Worm (Caenorhabditis elegans) whole organism, L3 larva: ENCODE measurements around the gene idpa-2.

ENCODE experiments used
- R02D3.7 ChIP-seq: fragments of 150-350 bp; optimal IDR thresholded peaks from 2 replicates; lab custom pipeline; 2014; ENCODE audit warnings: missing biosample characterization, missing genetic modification characterization
- ama-1 ChIP-seq: fragments of 150-350 bp; optimal IDR thresholded peaks from 2 replicates; lab custom pipeline; 2018
- ceh-16 ChIP-seq: sonication (generic microtip); optimal IDR thresholded peaks from 2 replicates; lab custom pipeline; 2017; ENCODE audit warnings: missing biosample characterization, missing genetic modification characterization
- ceh-28 ChIP-seq: fragments of 150-350 bp; optimal IDR thresholded peaks from 2 replicates; lab custom pipeline; 2014; ENCODE audit warnings: missing biosample characterization, missing genetic modification reagents, missing genetic modification characterization
- ceh-82 ChIP-seq: fragments of 150-350 bp; optimal IDR thresholded peaks from 2 replicates; lab custom pipeline; 2014; ENCODE audit warnings: missing biosample characterization, missing genetic modification characterization
- ceh-9 ChIP-seq: sonication (generic microtip); optimal IDR thresholded peaks from 2 replicates; lab custom pipeline; 2018; ENCODE audit warnings: missing biosample characterization, missing genetic modification characterization
- daf-12 ChIP-seq: fragments of 150-350 bp; optimal IDR thresholded peaks from 2 replicates; lab custom pipeline; 2014; ENCODE audit warnings: missing biosample characterization, missing genetic modification reagents, missing genetic modification characterization
- egl-27 ChIP-seq: sonication (generic microtip); optimal IDR thresholded peaks from 4 replicates; lab custom pipeline; 2017; ENCODE audit warnings: missing biosample characterization, missing genetic modification reagents, missing genetic modification characterization
- elt-2 ChIP-seq: sonication (generic microtip); optimal IDR thresholded peaks from 2 replicates; lab custom pipeline; 2016; ENCODE audit warnings: missing genetic modification reagents, mild to moderate bottlenecking, missing genetic modification characterization, missing compliant biosample characterization
- elt-3 ChIP-seq, 3 experiments: fragments of 150-350 bp in 1 of 3; sonication (generic microtip) in 2 of 3; optimal IDR thresholded peaks; 2 replicates in 2 of 3; 4 replicates in 1 of 3; lab custom pipeline; 2014 to 2017; ENCODE audit warnings: missing biosample characterization in 3 of 3, missing genetic modification characterization in 3 of 3
- eor-1 ChIP-seq, 2 experiments: fragments of 150-350 bp; optimal IDR thresholded peaks; 2 replicates each; lab custom pipeline; 2014 to 2018; ENCODE audit warnings: missing biosample characterization in 2 of 2, missing genetic modification characterization in 2 of 2
- fkh-10 ChIP-seq: sonication (generic microtip); optimal IDR thresholded peaks from 2 replicates; lab custom pipeline; 2017; ENCODE audit warnings: missing biosample characterization, missing genetic modification reagents, missing genetic modification characterization
- fos-1 ChIP-seq: fragments of 150-350 bp; optimal IDR thresholded peaks from 2 replicates; lab custom pipeline; 2014; ENCODE audit warnings: missing biosample characterization, missing genetic modification characterization
- hmg-11 ChIP-seq: sonication (generic microtip); optimal IDR thresholded peaks from 2 replicates; lab custom pipeline; 2016; ENCODE audit warnings: missing genetic modification characterization, missing compliant biosample characterization
- lin-15B ChIP-seq: fragments of 150-350 bp; optimal IDR thresholded peaks from 2 replicates; lab custom pipeline; 2014; ENCODE audit warnings: missing biosample characterization, missing genetic modification characterization
- lin-39 ChIP-seq: fragments of 150-350 bp; optimal IDR thresholded peaks from 2 replicates; lab custom pipeline; 2018; ENCODE audit warnings: missing biosample characterization, missing genetic modification reagents, missing genetic modification characterization
- lsy-12 ChIP-seq: sonication (generic microtip); optimal IDR thresholded peaks from 2 replicates; lab custom pipeline; 2016; ENCODE audit warnings: mild to moderate bottlenecking, missing genetic modification characterization, missing compliant biosample characterization
- mdl-1 ChIP-seq: fragments of 150-350 bp; optimal IDR thresholded peaks from 2 replicates; lab custom pipeline; 2014; ENCODE audit warnings: missing biosample characterization, missing genetic modification characterization
- mml-1 ChIP-seq: fragments of 150-350 bp; sonication (generic microtip); optimal IDR thresholded peaks from 3 replicates; lab custom pipeline; 2014; ENCODE audit warnings: missing biosample characterization, missing genetic modification characterization
- nfya-1 ChIP-seq: sonication (generic microtip); optimal IDR thresholded peaks from 2 replicates; lab custom pipeline; 2017; ENCODE audit warnings: missing genetic modification characterization, mild to moderate bottlenecking, missing compliant biosample characterization, antibody characterized with exemption, moderate library complexity; ENCODE audit not compliant: insufficient read depth
- nhr-12 ChIP-seq: fragments of 150-350 bp; optimal IDR thresholded peaks from 2 replicates; lab custom pipeline; 2014; ENCODE audit warnings: missing biosample characterization, missing genetic modification characterization
- nhr-23 ChIP-seq: fragments of 150-350 bp; optimal IDR thresholded peaks from 2 replicates; lab custom pipeline; 2014; ENCODE audit warnings: missing biosample characterization, missing genetic modification reagents, missing genetic modification characterization
- nhr-237 ChIP-seq: fragments of 150-350 bp; optimal IDR thresholded peaks from 2 replicates; lab custom pipeline; 2014; ENCODE audit warnings: missing biosample characterization, missing genetic modification characterization
- nhr-25 ChIP-seq: sonication (generic microtip); optimal IDR thresholded peaks from 2 replicates; lab custom pipeline; 2017; ENCODE audit warnings: missing biosample characterization, missing genetic modification characterization
- nhr-28 ChIP-seq: fragments of 150-350 bp; optimal IDR thresholded peaks from 2 replicates; lab custom pipeline; 2014; ENCODE audit warnings: missing biosample characterization, missing genetic modification characterization
- nhr-43 ChIP-seq: sonication (generic microtip); optimal IDR thresholded peaks from 2 replicates; lab custom pipeline; 2016; ENCODE audit warnings: mild to moderate bottlenecking, missing genetic modification characterization, missing compliant biosample characterization; ENCODE audit not compliant: poor library complexity, severe bottlenecking
- nhr-67 ChIP-seq: fragments of 150-350 bp; optimal IDR thresholded peaks from 2 replicates; lab custom pipeline; 2014; ENCODE audit warnings: missing biosample characterization, missing genetic modification characterization
- nhr-77 ChIP-seq: fragments of 150-350 bp; optimal IDR thresholded peaks from 2 replicates; lab custom pipeline; 2014; ENCODE audit warnings: missing biosample characterization, missing genetic modification characterization
- pqm-1 ChIP-seq: fragments of 150-350 bp; optimal IDR thresholded peaks from 2 replicates; lab custom pipeline; 2017; ENCODE audit warnings: missing biosample characterization, missing genetic modification characterization, inconsistent platforms
- sea-2 ChIP-seq: fragments of 150-350 bp; sonication (generic microtip); optimal IDR thresholded peaks from 4 replicates; lab custom pipeline; 2014; ENCODE audit warnings: missing biosample characterization, missing genetic modification reagents, missing genetic modification characterization
- skn-1 ChIP-seq: fragments of 150-350 bp; optimal IDR thresholded peaks from 2 replicates; lab custom pipeline; 2014; ENCODE audit warnings: missing biosample characterization, missing genetic modification characterization
- snpc-4 ChIP-seq: fragments of 150-350 bp; optimal IDR thresholded peaks from 2 replicates; lab custom pipeline; 2014; ENCODE audit warnings: missing biosample characterization, missing genetic modification characterization
- tbx-2 ChIP-seq: sonication (generic microtip); optimal IDR thresholded peaks from 2 replicates; lab custom pipeline; 2016; ENCODE audit warnings: mild to moderate bottlenecking, missing genetic modification characterization, missing compliant biosample characterization
- unc-62 ChIP-seq: fragments of 150-350 bp; sonication (generic microtip); optimal IDR thresholded peaks from 4 replicates; lab custom pipeline; 2014; ENCODE audit warnings: missing biosample characterization, missing genetic modification reagents, missing genetic modification characterization
- zag-1 ChIP-seq: fragments of 150-350 bp; optimal IDR thresholded peaks from 2 replicates; lab custom pipeline; 2014; ENCODE audit warnings: missing biosample characterization, missing genetic modification characterization
- ztf-11 ChIP-seq: fragments of 150-350 bp; optimal IDR thresholded peaks from 2 replicates; lab custom pipeline; 2014; ENCODE audit warnings: missing biosample characterization, missing genetic modification characterization
- ztf-4 ChIP-seq: fragments of 150-350 bp; optimal IDR thresholded peaks from 2 replicates; lab custom pipeline; 2014; ENCODE audit warnings: missing biosample characterization, missing genetic modification characterization

Gene idpa-2

DNA sequence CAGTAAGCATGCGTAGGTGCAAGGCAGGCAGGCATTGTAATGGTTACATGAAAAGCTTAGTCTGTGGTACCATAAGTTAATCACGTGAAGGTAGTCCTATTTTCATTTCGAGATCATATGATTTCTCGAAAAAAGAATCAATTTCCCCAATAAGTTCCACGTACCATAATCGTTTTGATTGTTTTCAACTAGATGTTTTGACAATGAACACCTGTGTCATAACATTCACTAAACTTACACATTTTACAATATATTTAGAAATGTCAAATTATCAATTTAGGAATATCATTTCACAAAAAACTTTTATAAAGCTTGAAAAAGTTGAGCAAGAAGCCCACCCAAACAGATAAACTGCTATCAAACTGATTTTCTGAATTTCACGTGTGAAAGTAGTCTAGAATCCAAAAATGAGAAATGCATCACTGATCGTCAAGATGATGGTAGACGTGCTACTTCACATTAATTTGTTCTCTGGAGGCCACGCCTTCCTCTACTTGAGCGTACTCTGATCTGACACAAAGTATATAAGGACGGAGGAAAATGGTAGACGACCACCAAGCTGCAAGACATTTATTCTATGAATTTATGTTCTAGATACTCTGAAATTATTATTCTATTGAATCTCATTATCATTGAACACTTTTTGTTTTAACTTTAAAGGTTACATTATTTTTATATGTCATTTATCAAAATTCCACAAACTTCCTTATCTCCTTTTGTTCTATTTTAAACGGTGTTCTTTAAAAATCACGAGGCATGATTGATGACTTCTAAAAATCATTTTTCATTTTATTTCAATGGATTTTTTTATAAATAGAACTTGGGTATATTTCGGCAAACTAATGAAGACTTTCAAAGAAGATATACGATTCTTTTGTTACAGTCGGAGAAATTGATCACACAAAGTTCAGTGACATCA is 26.7 kb upstream of the idpa-2 start, which contains the start of gene F46C5.10:
F46C5.10 (minus strand) TSS at position 51 of the 919 bp plus-strand sequence.
- TF ChIP-seq nhr-237 (tag; lab: Kevin White, UChicago) = no peak
- peak; percentile 88 for TF ChIP-seq nhr-43
- no peak for TF ChIP-seq pqm-1 (tag; lab: Kevin White, UChicago)
- no peak for TF ChIP-seq ceh-16 (tag; lab: Kevin White, UChicago)
- TF ChIP-seq ceh-28 (tag; lab: Kevin White, UChicago) = no peak
- TF ChIP-seq nhr-28 (tag; lab: Kevin White, UChicago) = peak; percentile 9
- TF ChIP-seq nhr-25 (tag; lab: Kevin White, UChicago) = peak; percentile 49
- TF ChIP-seq nhr-12 (tag; lab: Kevin White, UChicago) = no peak
- TF ChIP-seq hmg-11 (tag; lab: Kevin White, UChicago) = no peak
- TF ChIP-seq nhr-23 (tag; lab: Kevin White, UChicago) = peak; percentile 69
- no peak for TF ChIP-seq daf-12 (tag; lab: Kevin White, UChicago)
- TF ChIP-seq, all 47 proteins: peak for 4

DNA sequence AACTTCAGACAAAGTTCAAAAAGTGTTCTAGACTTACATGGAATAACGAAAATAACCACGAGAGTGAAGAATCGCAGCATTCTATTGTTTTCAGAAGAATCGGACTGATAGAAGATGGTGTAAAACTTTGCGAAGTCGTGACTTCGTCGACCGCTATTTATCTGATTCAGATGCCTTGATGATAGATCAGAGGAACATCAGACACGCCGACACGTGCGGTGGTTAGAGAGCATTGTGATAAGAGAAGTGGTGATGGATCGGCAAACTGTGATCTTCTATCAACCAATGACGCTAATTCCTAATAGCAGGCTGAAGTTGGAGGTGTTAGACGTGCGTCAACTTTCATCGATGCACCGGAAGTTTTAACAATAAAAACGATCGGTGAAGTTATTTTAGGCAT is 25.7 kb upstream of the idpa-2 start:
- TF ChIP-seq mdl-1 (tag; lab: Kevin White, UChicago) (peak; percentile 27), nhr-43 (peak; percentile 98), egl-27 (peak; percentile 35), ama-1 (lab: Kevin White, UChicago) (peak; percentile 68), nhr-25 (tag; lab: Kevin White, UChicago) (peak; percentile 87), fos-1 (no peak), elt-3 (tag; optimal IDR thresholded peaks at IDR 0.05; lab: Kevin White, UChicago) (peak in 2 of 3 experiments; percentile 39 to 62), tbx-2 (tag; lab: Kevin White, UChicago) (peak; percentile 8), lsy-12 (no peak), nhr-23 (tag; lab: Kevin White, UChicago) (peak; percentile 70)
- TF ChIP-seq, all 47 proteins: peak for 8

DNA sequence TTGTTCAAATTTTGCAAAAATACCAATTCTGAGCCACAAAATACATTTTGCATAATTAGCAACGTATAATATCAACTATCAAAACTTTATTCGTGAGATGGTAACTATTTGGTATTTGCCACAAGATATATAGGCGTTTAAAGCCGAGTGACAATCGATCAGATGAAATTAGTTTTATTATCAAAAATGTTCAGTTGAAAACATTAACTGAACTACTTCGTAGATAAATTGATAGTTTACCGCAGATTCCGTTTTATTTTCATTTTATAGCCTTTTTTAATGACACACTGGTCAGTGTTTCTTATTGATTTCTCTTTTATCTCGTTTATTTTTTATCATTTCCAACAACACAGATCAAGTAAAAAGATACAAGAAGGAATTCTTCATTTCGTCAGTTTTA is 24.7 kb upstream of the idpa-2 start:
- TF ChIP-seq nhr-28 (tag; lab: Kevin White, UChicago) (no peak), nfya-1 (tag; lab: Kevin White, UChicago) (no peak), nhr-12 (tag; lab: Kevin White, UChicago) (no peak), ceh-82 (tag; lab: Kevin White, UChicago) (no peak), nhr-43 (peak; percentile 33), nhr-23 (tag; lab: Kevin White, UChicago) (peak; percentile 43), ztf-4 (tag; lab: Kevin White, UChicago) (no peak), lsy-12 (no peak), unc-62 (GFP tag; lab: Kevin White, UChicago) (no peak), nhr-237 (tag; lab: Kevin White, UChicago) (no peak), snpc-4 (tag; lab: Kevin White, UChicago) (no peak), egl-27 (no peak), nhr-25 (tag; lab: Kevin White, UChicago) (peak; percentile 49), pqm-1 (tag; lab: Kevin White, UChicago) (no peak), nhr-77 (tag; lab: Kevin White, UChicago) (no peak), nhr-67 (tag; lab: Kevin White, UChicago) (no peak), ztf-11 (tag; lab: Kevin White, UChicago) (no peak), ceh-9 (no peak), elt-2 (tag; lab: Kevin White, UChicago) (no peak), R02D3.7 (tag; lab: Kevin White, UChicago) (no peak), fkh-10 (no peak)

DNA sequence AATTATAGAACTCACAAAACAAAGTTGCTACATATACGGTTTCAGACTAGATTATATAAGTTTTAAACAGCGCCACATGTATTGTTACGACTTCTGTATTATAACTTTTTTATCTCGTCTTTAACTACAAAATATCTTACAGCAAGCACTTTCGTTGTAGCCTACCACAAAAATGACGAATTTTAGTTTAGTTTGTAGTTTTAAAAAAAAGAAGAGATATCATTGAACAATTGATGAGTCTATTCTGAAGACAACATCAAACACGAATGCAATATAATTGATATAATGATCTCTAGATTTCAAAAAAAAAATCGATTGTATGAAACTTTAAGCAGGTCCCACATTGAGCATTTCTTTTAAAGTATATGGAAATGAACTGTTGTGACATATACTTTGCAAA is 21.7 kb upstream of the idpa-2 start:
- TF ChIP-seq fos-1 (no peak), elt-3 (tag; optimal IDR thresholded peaks at IDR 0.05; lab: Kevin White, UChicago) (peak in 1 of 3 experiments; percentile 20), nhr-43 (peak; percentile 25), unc-62 (GFP tag; lab: Kevin White, UChicago) (no peak), R02D3.7 (tag; lab: Kevin White, UChicago) (no peak), nhr-23 (tag; lab: Kevin White, UChicago) (no peak)

DNA sequence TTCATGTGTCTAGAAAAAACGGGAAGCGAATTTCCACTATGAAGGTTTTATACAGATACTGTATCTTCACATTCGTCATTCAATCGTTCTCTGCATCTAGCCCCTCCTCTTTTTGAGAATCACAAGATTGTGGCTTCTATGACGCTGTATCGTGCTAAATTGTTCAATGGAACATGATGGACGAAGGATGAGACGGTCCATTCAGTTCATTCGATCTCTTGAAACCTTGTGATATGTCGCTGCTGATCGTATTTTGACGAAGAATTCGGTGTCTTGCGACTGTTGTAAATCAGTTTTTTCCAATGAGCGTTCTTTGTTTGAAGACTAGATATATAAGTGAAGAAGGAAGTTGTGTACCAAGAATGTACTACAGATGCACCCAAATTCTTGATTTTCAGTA is 21.1 kb upstream of the idpa-2 start:
- TF ChIP-seq tbx-2 (tag; lab: Kevin White, UChicago) (no peak), eor-1 (tag; optimal IDR thresholded peaks at IDR 0.05; lab: Kevin White, UChicago) (no peak), lin-15B (no peak), elt-3 (tag; optimal IDR thresholded peaks at IDR 0.05; lab: Kevin White, UChicago) (peak in 2 of 3 experiments; percentile 60 to 88), ceh-28 (tag; lab: Kevin White, UChicago) (peak; percentile 27), ceh-16 (tag; lab: Kevin White, UChicago) (no peak), lsy-12 (no peak), zag-1 (tag; lab: Kevin White, UChicago) (no peak), nfya-1 (tag; lab: Kevin White, UChicago) (peak; percentile 21), pqm-1 (tag; lab: Kevin White, UChicago) (no peak), nhr-237 (tag; lab: Kevin White, UChicago) (no peak), daf-12 (tag; lab: Kevin White, UChicago) (no peak), nhr-25 (tag; lab: Kevin White, UChicago) (peak; percentile 73), unc-62 (GFP tag; lab: Kevin White, UChicago) (no peak), nhr-23 (tag; lab: Kevin White, UChicago) (peak; percentile 86), nhr-77 (tag; lab: Kevin White, UChicago) (no peak), skn-1 (tag; lab: Kevin White, UChicago) (no peak), hmg-11 (tag; lab: Kevin White, UChicago) (no peak), sea-2 (GFP tag; lab: Kevin White, UChicago) (no peak), mml-1 (tag; lab: Kevin White, UChicago) (no peak), nhr-43 (peak; percentile 98), fkh-10 (no peak), egl-27 (no peak), ztf-11 (tag; lab: Kevin White, UChicago) (no peak), nhr-12 (tag; lab: Kevin White, UChicago) (no peak), elt-2 (tag; lab: Kevin White, UChicago) (no peak), lin-39 (tag; lab: Kevin White, UChicago) (peak; percentile 22)
